Worm (Caenorhabditis elegans) whole organism, L4 larva: ENCODE results near the gene pqn-53.

Experiments
- Y48G9A.11 ChIP-seq: fragments of 200-800 bp; sonication (Bioruptor generic); IDR thresholded peaks from 2 replicates; pipeline ENCODE4 v1.3.6; 2022; ENCODE audit warnings: missing genetic modification reagents, missing genetic modification characterization, missing compliant biosample characterization
- aha-1 ChIP-seq: fragments of 150-350 bp; peaks from one replicate; lab custom pipeline; 2014; ENCODE audit warnings: missing biosample characterization, missing genetic modification characterization
- ceh-82 ChIP-seq: sonication (generic microtip); optimal IDR thresholded peaks from 2 replicates; lab custom pipeline; 2017; ENCODE audit warnings: missing biosample characterization, missing genetic modification characterization
- fos-1 ChIP-seq: fragments of 150-350 bp; optimal IDR thresholded peaks from 2 replicates; lab custom pipeline; 2014; ENCODE audit warnings: missing biosample characterization, missing genetic modification characterization
- mep-1 ChIP-seq: fragments of 150-350 bp; sonication (generic microtip); optimal IDR thresholded peaks from 3 replicates; lab custom pipeline; 2014; ENCODE audit warnings: missing biosample characterization, missing genetic modification characterization
- nhr-11 ChIP-seq: fragments of 150-350 bp; optimal IDR thresholded peaks from 2 replicates; lab custom pipeline; 2014; ENCODE audit warnings: missing biosample characterization, missing genetic modification characterization
- nhr-237 ChIP-seq: sonication (generic microtip); optimal IDR thresholded peaks from 2 replicates; lab custom pipeline; 2017; ENCODE audit warnings: missing biosample characterization, missing genetic modification characterization
- nhr-28 ChIP-seq: fragments of 150-350 bp; optimal IDR thresholded peaks from 2 replicates; lab custom pipeline; 2014; ENCODE audit warnings: missing biosample characterization, missing genetic modification characterization
- nhr-6 ChIP-seq: fragments of 150-350 bp; optimal IDR thresholded peaks from 2 replicates; lab custom pipeline; 2014; ENCODE audit warnings: missing biosample characterization, missing genetic modification characterization
- nhr-77 ChIP-seq: fragments of 150-350 bp; optimal IDR thresholded peaks from 2 replicates; lab custom pipeline; 2014; ENCODE audit warnings: missing biosample characterization, missing genetic modification characterization
- pqm-1 ChIP-seq: sonication (generic microtip); optimal IDR thresholded peaks from 2 replicates; lab custom pipeline; 2017; ENCODE audit warnings: missing biosample characterization, missing genetic modification characterization
- set-16 ChIP-seq: fragments of 200-800 bp; sonication (Bioruptor generic); IDR thresholded peaks from 2 replicates; pipeline ENCODE4 v1.3.6; 2022; ENCODE audit warnings: missing genetic modification reagents, missing genetic modification characterization, missing compliant biosample characterization
- unc-62 ChIP-seq, 3 experiments: fragments of 150-350 bp in 1 of 3; sonication (generic microtip); optimal IDR thresholded peaks in 2 of 3; peaks in 1 of 3; 1 replicate in 1 of 3; 2 replicates in 2 of 3; lab custom pipeline; 2014 to 2017; ENCODE audit warnings: missing biosample characterization in 3 of 3, missing genetic modification characterization in 3 of 3, missing genetic modification reagents in 3 of 3, missing genotype in 1 of 3
- ztf-7 ChIP-seq: fragments of 150-350 bp; optimal IDR thresholded peaks from 2 replicates; lab custom pipeline; 2014; ENCODE audit warnings: missing biosample characterization, missing genetic modification characterization

DNA sequence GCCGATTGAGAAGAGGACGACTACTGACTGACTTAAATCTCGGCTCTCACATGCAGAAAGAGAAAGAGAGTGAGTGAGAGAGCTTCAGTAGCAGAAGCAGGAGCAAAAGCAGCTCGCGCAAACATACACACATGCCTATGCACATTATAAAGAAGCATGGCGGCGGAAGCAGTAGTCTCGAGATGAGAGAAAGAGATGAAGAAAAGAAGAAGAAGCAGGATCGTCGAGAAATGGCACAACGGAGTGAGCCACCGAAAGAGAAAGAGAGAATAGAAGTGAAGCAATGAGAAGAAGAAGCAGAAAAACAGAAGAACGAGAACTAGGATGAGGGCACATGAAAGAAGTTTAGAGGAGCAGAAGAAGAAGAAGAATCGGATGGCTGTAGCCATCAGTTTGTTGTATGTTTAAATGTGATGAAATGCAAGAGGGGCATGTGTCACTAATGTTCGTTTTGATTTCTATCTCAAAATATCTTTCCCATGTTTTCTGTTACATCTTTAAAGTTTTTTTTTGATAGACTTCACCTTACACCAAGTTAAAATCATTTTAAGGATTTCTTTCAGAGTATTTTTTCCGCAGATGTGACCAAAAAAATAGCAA lies 38.2 kb downstream of the pqn-53 start:
- TF ChIP-seq nhr-77 (tag; lab: Kevin White, UChicago) (no peak), nhr-6 (peak; percentile 39), pqm-1 (tag; lab: Kevin White, UChicago) (no peak), Y48G9A.11 (no peak), fos-1 (tag; lab: Kevin White, UChicago) (no peak), nhr-28 (no peak), ztf-7 (tag; lab: Kevin White, UChicago) (no peak), mep-1 (tag; lab: Kevin White, UChicago) (peak; percentile 31), aha-1 (tag; lab: Kevin White, UChicago) (no peak), set-16 (GFP tag; lab: Robert Waterston, UW) (no peak), nhr-237 (no peak), ceh-82 (tag; lab: Kevin White, UChicago) (no peak), nhr-11 (tag; lab: Kevin White, UChicago) (peak; percentile 83), unc-62 (GFP tag; optimal IDR thresholded peaks at IDR 0.05 in 1 of 2; lab: Kevin White, UChicago) (peak in 1 of 2 experiments; percentile 89), unc-62 (tag; optimal IDR thresholded peaks at IDR 0.05; lab: Kevin White, UChicago) (no peak)
